Worm (Caenorhabditis elegans) whole organism, L3 larva: ENCODE results near the gene mrp-2.

ENCODE experiments used
- jun-1 ChIP-seq: fragments of 150-350 bp; optimal IDR thresholded peaks from 2 replicates; lab custom pipeline; 2014; ENCODE audit warnings: missing biosample characterization, missing genetic modification reagents, missing genetic modification characterization
- lsy-12 ChIP-seq: sonication (generic microtip); optimal IDR thresholded peaks from 2 replicates; lab custom pipeline; 2016; ENCODE audit warnings: mild to moderate bottlenecking, missing genetic modification characterization, missing compliant biosample characterization
- mdl-1 ChIP-seq: fragments of 150-350 bp; optimal IDR thresholded peaks from 2 replicates; lab custom pipeline; 2014; ENCODE audit warnings: missing biosample characterization, missing genetic modification characterization

- TF ChIP-seq mdl-1 = no peak
- no peak for TF ChIP-seq jun-1 (tag; lab: Kevin White, UChicago)
- no peak for TF ChIP-seq lsy-12 (tag; lab: Kevin White, UChicago)
Observed at ce11 chrX:621688-622087, 49.2 kb upstream of the mrp-2 start.
